Fruit fly (Drosophila melanogaster) whole organism, wandering third instar larva: ENCODE measurements around the gene CG9667.
A peak's percentile ranks its signal among the peaks of the same experiment; 100 is the strongest.

Source experiments
- Abd-B ChIP-seq: fragments of >200 bp; optimal IDR thresholded peaks from 2 replicates; lab custom pipeline; 2017; ENCODE audit warnings: missing biosample characterization, missing genetic modification characterization
- CG32264 ChIP-seq: fragments of 200-800 bp; sonication (Bioruptor generic); optimal IDR thresholded peaks from 2 replicates; lab custom pipeline; 2016; ENCODE audit warnings: missing biosample characterization, missing genetic modification characterization
- CG9705 ChIP-seq: fragments of 200-800 bp; sonication (Bioruptor generic); optimal IDR thresholded peaks from 2 replicates; lab custom pipeline; 2018; ENCODE audit warnings: missing biosample characterization, mild to moderate bottlenecking, missing genetic modification characterization
- CrebA ChIP-seq: fragments of 200-800 bp; sonication (Bioruptor generic); optimal IDR thresholded peaks from 2 replicates; lab custom pipeline; 2016; ENCODE audit warnings: missing biosample characterization, mild to moderate bottlenecking, missing genetic modification characterization, borderline replicate concordance
- Dfd ChIP-seq: fragments of >200 bp; optimal IDR thresholded peaks from 2 replicates; lab custom pipeline; 2017; ENCODE audit warnings: missing biosample characterization, missing genetic modification characterization
- Dif ChIP-seq: fragments of 200-275, 200-300 bp; sonication (Bioruptor generic); optimal IDR thresholded peaks from 2 replicates; lab custom pipeline; 2018; ENCODE audit warnings: missing biosample characterization, missing genetic modification characterization; ENCODE audit not compliant: partially characterized antibody
- GATAd ChIP-seq: sonication (Bioruptor generic); optimal IDR thresholded peaks from 2 replicates; lab custom pipeline; 2016; ENCODE audit warnings: missing biosample characterization, missing genetic modification characterization
- HLH106 ChIP-seq: fragments of 200-800 bp; optimal IDR thresholded peaks from 3 replicates; lab custom pipeline; 2019; ENCODE audit warnings: missing biosample characterization, mild to moderate bottlenecking, missing genetic modification characterization, moderate library complexity
- Hr78 ChIP-seq: fragments of >200 bp; optimal IDR thresholded peaks from 2 replicates; lab custom pipeline; 2017; ENCODE audit warnings: missing biosample characterization, missing genetic modification characterization
- Hr83 ChIP-seq: fragments of 200-300 bp; sonication (Bioruptor generic); optimal IDR thresholded peaks from 2 replicates; lab custom pipeline; 2016; ENCODE audit warnings: missing biosample characterization, mild to moderate bottlenecking, missing genetic modification characterization, moderate library complexity; ENCODE audit not compliant: poor library complexity, severe bottlenecking
- Jra ChIP-seq: sonication (Bioruptor generic); optimal IDR thresholded peaks from 2 replicates; lab custom pipeline; 2016; ENCODE audit warnings: missing biosample characterization, missing genetic modification characterization
- Mio ChIP-seq: sonication (Bioruptor generic); optimal IDR thresholded peaks from 2 replicates; lab custom pipeline; 2016; ENCODE audit warnings: missing biosample characterization, missing genetic modification characterization
- Myc ChIP-seq: fragments of >200 bp; optimal IDR thresholded peaks from 2 replicates; lab custom pipeline; 2017
- N ChIP-seq: fragments of >200 bp; optimal IDR thresholded peaks from 2 replicates; lab custom pipeline; 2018; ENCODE audit warnings: missing biosample characterization, missing external identifiers, missing genetic modification characterization
- OdsH ChIP-seq: fragments of 200-800 bp; sonication (Bioruptor generic); optimal IDR thresholded peaks from 2 replicates; lab custom pipeline; 2016; ENCODE audit warnings: missing biosample characterization, mild to moderate bottlenecking, missing genetic modification characterization
- Rel ChIP-seq, 2 experiments: fragments of 200-800 bp; sonication (Bioruptor generic) in 1 of 2; optimal IDR thresholded peaks; 2 replicates in 1 of 2; 3 replicates in 1 of 2; lab custom pipeline; 2016 to 2019; ENCODE audit warnings: mild to moderate bottlenecking in 2 of 2, missing biosample characterization in 2 of 2, missing genetic modification characterization in 2 of 2, moderate library complexity in 1 of 2
- Sp1 ChIP-seq: fragments of 200-800 bp; sonication (Bioruptor generic); optimal IDR thresholded peaks from 3 replicates; lab custom pipeline; 2019; ENCODE audit warnings: missing biosample characterization, mild to moderate bottlenecking, missing genetic modification characterization, moderate library complexity
- Vsx2 ChIP-seq: fragments of 200-300, 225-300 bp; sonication (Bioruptor generic); optimal IDR thresholded peaks from 2 replicates; lab custom pipeline; 2018; ENCODE audit warnings: missing biosample characterization, missing genetic modification characterization; ENCODE audit not compliant: partially characterized antibody
- br ChIP-seq: fragments of 200-800 bp; sonication (Bioruptor generic); optimal IDR thresholded peaks from 2 replicates; lab custom pipeline; 2016; ENCODE audit warnings: missing biosample characterization, missing genetic modification characterization
- brk ChIP-seq: fragments of 200-800 bp; sonication (Bioruptor generic); optimal IDR thresholded peaks from 2 replicates; lab custom pipeline; 2016; ENCODE audit warnings: missing biosample characterization, mild to moderate bottlenecking, missing genetic modification characterization
- dl ChIP-seq, 2 experiments: fragments of 175-275, 200-275 bp in 1 of 2; fragments of 200-275 bp in 1 of 2; sonication (Bioruptor generic); optimal IDR thresholded peaks; lab custom pipeline; 2018; ENCODE audit warnings: mild to moderate bottlenecking in 2 of 2, missing biosample characterization in 2 of 2, missing genetic modification characterization in 2 of 2, moderate library complexity in 2 of 2; ENCODE audit not compliant: partially characterized antibody in 2 of 2, insufficient read depth in 1 of 2
- dmrt93B ChIP-seq: fragments of 200-800 bp; sonication (Bioruptor generic); optimal IDR thresholded peaks from 2 replicates; lab custom pipeline; 2018; ENCODE audit warnings: missing biosample characterization, mild to moderate bottlenecking, missing genetic modification characterization
- dsf ChIP-seq: sonication (Bioruptor generic); optimal IDR thresholded peaks from 2 replicates; lab custom pipeline; 2016; ENCODE audit warnings: missing biosample characterization, missing genetic modification characterization, borderline replicate concordance
- ey ChIP-seq: fragments of 200-800 bp; sonication (Bioruptor generic); optimal IDR thresholded peaks from 2 replicates; lab custom pipeline; 2016; ENCODE audit warnings: missing biosample characterization, missing genetic modification characterization
- foxo ChIP-seq, 2 experiments: fragments of 200-800 bp; sonication (Bioruptor generic); optimal IDR thresholded peaks; 2 replicates in 1 of 2; 3 replicates in 1 of 2; lab custom pipeline; 2016 to 2017; ENCODE audit warnings: missing biosample characterization in 2 of 2, missing genetic modification characterization in 2 of 2
- fru ChIP-seq: fragments of 200-800 bp; sonication (Bioruptor generic); optimal IDR thresholded peaks from 3 replicates; lab custom pipeline; 2016; ENCODE audit warnings: missing biosample characterization, mild to moderate bottlenecking, missing genetic modification characterization
- h ChIP-seq: fragments of 200-800 bp; sonication (Bioruptor generic); optimal IDR thresholded peaks from 3 replicates; lab custom pipeline; 2016; ENCODE audit warnings: missing biosample characterization, mild to moderate bottlenecking, missing genetic modification characterization
- jim ChIP-seq: fragments of 175-275, 200-325 bp; sonication (Bioruptor generic); optimal IDR thresholded peaks from 2 replicates; lab custom pipeline; 2016; ENCODE audit warnings: missing biosample characterization, mild to moderate bottlenecking, missing genetic modification characterization
- lola ChIP-seq: fragments of >200 bp; optimal IDR thresholded peaks from 2 replicates; lab custom pipeline; 2017; ENCODE audit warnings: missing biosample characterization, missing genetic modification characterization
- pan ChIP-seq: fragments of >200 bp; optimal IDR thresholded peaks from 2 replicates; lab custom pipeline; 2017
- psq ChIP-seq: fragments of 200-800 bp; sonication (Bioruptor generic); optimal IDR thresholded peaks from 3 replicates; lab custom pipeline; 2017; ENCODE audit warnings: missing biosample characterization, mild to moderate bottlenecking, missing genetic modification characterization, moderate library complexity
- rgr ChIP-seq: fragments of 200-800 bp; sonication (Bioruptor generic); optimal IDR thresholded peaks from 3 replicates; lab custom pipeline; 2016; ENCODE audit warnings: missing biosample characterization, mild to moderate bottlenecking, missing genetic modification characterization
- sv ChIP-seq: fragments of 200-800 bp; sonication (Bioruptor generic); optimal IDR thresholded peaks from 3 replicates; lab custom pipeline; 2016; ENCODE audit warnings: missing biosample characterization, missing genetic modification characterization
- tai ChIP-seq: sonication (Bioruptor generic); optimal IDR thresholded peaks from 2 replicates; lab custom pipeline; 2016; ENCODE audit warnings: missing biosample characterization, missing genetic modification characterization
- usp ChIP-seq: fragments of >200 bp; optimal IDR thresholded peaks from 2 replicates; lab custom pipeline; 2017; ENCODE audit warnings: missing biosample characterization, missing genetic modification characterization
- woc ChIP-seq: sonication (Bioruptor generic); optimal IDR thresholded peaks from 2 replicates; lab custom pipeline; 2016; ENCODE audit warnings: missing biosample characterization, mild to moderate bottlenecking, missing genetic modification characterization

CG9667 gene

DNA sequence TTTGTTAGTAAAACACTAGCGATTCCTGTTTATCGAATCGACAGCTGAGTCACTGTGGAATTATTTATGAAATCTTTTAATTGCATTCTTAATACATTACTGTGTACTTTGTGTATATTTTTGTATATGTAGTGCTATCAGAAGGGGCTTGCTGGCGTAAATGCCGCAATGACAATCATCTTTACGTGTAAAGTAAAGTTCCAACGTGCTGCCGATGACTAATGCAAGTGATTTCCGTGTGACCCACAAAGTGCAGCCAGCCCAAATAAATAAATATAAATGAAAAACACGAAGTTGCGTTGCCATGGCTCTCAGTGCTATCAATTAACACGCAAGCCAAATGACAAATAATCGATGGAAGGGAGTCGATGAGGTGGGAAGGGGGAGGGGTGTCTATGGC, 16.4 kb downstream of the CG9667 start:
- TF ChIP-seq Vsx2 (GFP tag; lab: Kevin White, UChicago) (no peak), HLH106 (tag; lab: Kevin White, UChicago) (no peak), Hr83 (no peak), dmrt93B (no peak), N (no peak), CrebA (GFP tag; lab: Kevin White, UChicago) (no peak), lola (GFP tag; lab: Kevin White, UChicago) (no peak), jim (no peak)
- TF ChIP-seq, all 38 proteins: peak for 0

DNA sequence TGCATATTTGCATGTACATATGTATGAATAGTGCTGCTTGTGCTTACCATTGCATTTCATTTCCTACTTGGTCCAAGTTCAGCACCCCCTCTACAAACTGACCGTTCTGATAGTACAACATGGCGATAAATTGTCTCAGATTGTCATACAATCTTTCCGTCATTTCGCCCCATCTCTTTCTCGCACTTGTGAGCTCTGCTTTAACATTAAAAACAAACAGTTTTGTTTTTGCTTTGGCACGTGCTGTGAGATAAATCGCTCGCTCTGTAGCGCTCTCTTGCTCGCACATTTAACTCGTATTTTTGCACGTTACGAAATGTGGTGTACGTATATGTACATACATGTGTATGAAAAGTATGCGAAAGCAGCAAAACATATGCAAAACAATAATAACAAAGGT, 17.4 kb downstream of the CG9667 start:
- TF ChIP-seq sv (GFP tag; lab: Kevin White, UChicago) (no peak), CG32264 (GFP tag; lab: Kevin White, UChicago) (no peak), Dfd (GFP tag; lab: Kevin White, UChicago) (no peak), psq (GFP tag; lab: Kevin White, UChicago) (no peak), dl (GFP tag; optimal IDR thresholded peaks at IDR 0.05; lab: Kevin White, UChicago; ENCODE audit: insufficient read depth in 1 of 2, partially characterized antibody in 2 of 2) (no peak), Abd-B (GFP tag; lab: Kevin White, UChicago) (no peak), N (no peak), br (no peak), tai (GFP tag; lab: Kevin White, UChicago) (no peak), Rel (GFP tag; optimal IDR thresholded peaks at IDR 0.05; lab: Kevin White, UChicago) (no peak), Rel (tag; optimal IDR thresholded peaks at IDR 0.05; lab: Kevin White, UChicago) (no peak), lola (GFP tag; lab: Kevin White, UChicago) (no peak), Hr78 (GFP tag; lab: Kevin White, UChicago) (no peak), Vsx2 (GFP tag; lab: Kevin White, UChicago) (no peak)

DNA sequence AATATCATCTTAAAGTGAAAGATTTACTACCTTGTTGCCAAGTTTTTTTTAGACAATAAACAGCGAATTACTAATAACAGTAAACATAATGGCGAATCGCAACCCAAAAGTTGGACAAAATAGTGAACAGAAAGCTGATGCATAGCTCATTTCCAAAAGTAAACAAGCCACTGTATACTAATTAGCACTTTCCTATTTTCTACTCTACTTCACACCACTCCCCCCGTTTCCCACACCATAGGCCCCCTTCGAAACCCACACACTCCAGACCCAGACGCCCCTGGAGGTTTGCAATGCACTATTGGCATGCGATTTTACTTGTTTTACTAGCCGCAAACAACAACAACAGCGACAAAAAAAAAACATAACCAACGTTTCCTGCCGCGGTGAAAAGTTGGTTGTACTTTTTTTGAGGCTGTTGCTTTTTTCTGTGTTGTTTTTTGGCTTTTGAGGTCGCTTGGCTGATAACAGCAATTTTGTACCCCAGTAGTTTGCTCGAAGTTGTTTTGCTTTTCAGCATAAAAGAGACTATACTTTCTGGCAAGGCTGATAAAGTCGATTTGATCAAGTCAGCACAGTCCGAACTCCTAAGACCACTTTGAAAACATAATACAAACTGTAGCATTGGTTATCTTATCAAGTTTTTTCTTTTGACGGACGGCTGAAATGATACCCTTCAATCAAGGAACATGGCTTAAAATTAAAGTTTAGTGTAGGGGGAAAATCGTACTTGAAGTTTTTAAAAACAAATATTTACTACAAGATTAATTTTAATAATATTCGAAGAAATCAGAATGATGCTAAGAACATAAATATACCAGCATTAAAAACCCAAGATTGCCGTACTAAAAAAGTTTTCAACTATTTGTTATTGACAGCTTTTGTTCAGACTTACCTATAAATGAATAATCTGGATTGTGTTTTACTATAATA, 19.0 kb downstream of the CG9667 start:
- TF ChIP-seq brk (GFP tag; lab: Kevin White, UChicago): peak; percentile 1
- TF ChIP-seq foxo (GFP tag; optimal IDR thresholded peaks at IDR 0.05; lab: Kevin White, UChicago): peak in 1 of 2 experiments; percentile 11
- no peak for TF ChIP-seq rgr (GFP tag; lab: Kevin White, UChicago)

DNA sequence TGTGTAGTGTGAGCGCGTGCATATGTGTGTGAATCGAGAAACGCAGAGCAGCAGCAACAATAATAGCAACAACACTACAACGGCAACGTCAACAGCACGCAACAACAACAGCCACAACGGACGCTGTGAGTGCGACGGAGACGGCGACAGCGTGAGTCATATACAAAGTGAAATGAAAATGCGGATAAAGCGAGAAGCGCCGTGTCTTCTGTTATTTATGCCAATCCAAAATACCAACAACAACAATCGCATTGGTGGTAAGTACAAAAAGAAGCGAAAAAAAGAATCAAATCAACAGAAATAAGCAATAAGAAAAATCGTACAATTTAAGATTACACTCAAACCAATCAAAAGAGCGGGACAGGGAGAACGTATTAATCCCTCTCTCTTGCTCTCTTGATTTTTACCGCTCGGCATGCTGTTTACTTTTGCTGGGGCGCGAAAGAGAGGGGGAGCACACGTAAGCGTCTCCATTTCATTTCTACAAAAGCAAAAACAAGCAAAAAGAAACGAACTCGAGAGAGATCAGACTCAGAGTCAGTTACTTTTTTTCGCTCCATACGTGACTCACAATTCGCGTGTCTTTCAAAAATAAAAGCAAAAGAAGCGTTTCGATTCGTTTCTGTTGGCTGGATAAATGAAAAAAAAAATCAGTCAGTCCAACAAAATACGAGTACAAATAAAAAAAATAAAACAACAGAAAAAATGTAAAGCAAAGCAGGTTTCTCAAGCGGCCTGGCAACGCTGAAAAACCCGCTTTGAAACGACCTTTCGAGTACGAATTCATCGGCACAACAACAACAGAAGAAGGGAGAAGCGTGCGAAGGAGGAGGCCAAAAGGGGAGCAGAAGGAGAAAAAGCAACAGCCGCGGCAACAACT, 20.1 kb downstream of the CG9667 start:
- peak; percentile 69 for TF ChIP-seq Dif (GFP tag; lab: Kevin White, UChicago)
- TF ChIP-seq h (GFP tag; lab: Kevin White, UChicago): peak; percentile 52
- TF ChIP-seq CG9705 (GFP tag; lab: Kevin White, UChicago): peak; percentile 76
- peak; percentile 58 for TF ChIP-seq OdsH
- no peak for TF ChIP-seq dsf
- TF ChIP-seq ey (GFP tag; lab: Kevin White, UChicago): peak; percentile 23
- peak; percentile 70 for TF ChIP-seq fru (GFP tag; lab: Kevin White, UChicago)
- peak; percentile 91 for TF ChIP-seq Hr83
- TF ChIP-seq sv (GFP tag; lab: Kevin White, UChicago): no peak
- TF ChIP-seq Myc (lab: Kevin White, UChicago): no peak
- TF ChIP-seq rgr (GFP tag; lab: Kevin White, UChicago): peak; percentile 63
- peak; percentile 98 for TF ChIP-seq psq (GFP tag; lab: Kevin White, UChicago)
- TF ChIP-seq woc (GFP tag; lab: Kevin White, UChicago): peak; percentile 57
- TF ChIP-seq dmrt93B: peak; percentile 55
- TF ChIP-seq jim: peak; percentile 51
- peak; percentile 98 for TF ChIP-seq CrebA (GFP tag; lab: Kevin White, UChicago)
- no peak for TF ChIP-seq Abd-B (GFP tag; lab: Kevin White, UChicago)
- TF ChIP-seq HLH106 (tag; lab: Kevin White, UChicago): peak; percentile 66
- peak; percentile 86 for TF ChIP-seq brk (GFP tag; lab: Kevin White, UChicago)
- peak; percentile 73 for TF ChIP-seq Vsx2 (GFP tag; lab: Kevin White, UChicago)
- TF ChIP-seq foxo (GFP tag; optimal IDR thresholded peaks at IDR 0.05; lab: Kevin White, UChicago): peak in 1 of 2 experiments; percentile 85
- peak; percentile 78 for TF ChIP-seq tai (GFP tag; lab: Kevin White, UChicago)
- TF ChIP-seq GATAd (GFP tag; lab: Kevin White, UChicago): no peak
- no peak for TF ChIP-seq pan (lab: Kevin White, UChicago)
- TF ChIP-seq N: no peak
- peak; percentile 89 for TF ChIP-seq Jra
- TF ChIP-seq Sp1 (GFP tag; lab: Kevin White, UChicago): peak; percentile 99
- TF ChIP-seq Hr78 (GFP tag; lab: Kevin White, UChicago): no peak
- TF ChIP-seq Mio: peak; percentile 56
- TF ChIP-seq usp (GFP tag; lab: Kevin White, UChicago): no peak
- no peak for TF ChIP-seq lola (GFP tag; lab: Kevin White, UChicago)
- peak; percentile 67 to 89 for TF ChIP-seq dl (GFP tag; optimal IDR thresholded peaks at IDR 0.05; lab: Kevin White, UChicago; ENCODE audit: insufficient read depth in 1 of 2, partially characterized antibody in 2 of 2)
- TF ChIP-seq CG32264 (GFP tag; lab: Kevin White, UChicago): peak; percentile 73
- no peak for TF ChIP-seq Dfd (GFP tag; lab: Kevin White, UChicago)
